Worm (Caenorhabditis elegans): ENCODE measurements around the gene F59A7.12.

F59A7.12 gene

ce11 chrV:2029877-2030276, at the start of gene F59A7.12:
Gene F59A7.12, plus strand, starts transcription at chrV:2030177.
- TF ChIP-seq php-3 (GFP tag; IDR thresholded peaks at IDR 0.05): no peak
- TF ChIP-seq set-16 (GFP tag; IDR thresholded peaks at IDR 0.05): peak; percentile 62

ce11 chrV:1986954-1987353, 43.0 kb upstream of the F59A7.12 start, which contains the start of gene T08B1.1:
Gene T08B1.1, minus strand, starts transcription at chrV:1987045.
- peak; percentile 94 for TF ChIP-seq php-3 (GFP tag; IDR thresholded peaks at IDR 0.05)
- no peak for TF ChIP-seq duxl-1 (tag; optimal IDR thresholded peaks at IDR 0.05; ENCODE audit: poor library complexity)
- TF ChIP-seq nhr-28 (tag; optimal IDR thresholded peaks at IDR 0.05): peak; percentile 0
- TF ChIP-seq sdz-12 (GFP tag; optimal IDR thresholded peaks at IDR 0.05): no peak
- TF ChIP-seq daf-12 (tag; optimal IDR thresholded peaks at IDR 0.05): no peak
- TF ChIP-seq pqm-1 (tag; optimal IDR thresholded peaks at IDR 0.05): peak; percentile 89
- peak in 1 of 2 experiments; percentile 5 for TF ChIP-seq mdl-1 (tag; optimal IDR thresholded peaks at IDR 0.05)
- peak; percentile 42 for TF ChIP-seq dve-1 (tag; optimal IDR thresholded peaks at IDR 0.05; ENCODE audit: insufficient read depth)
- TF ChIP-seq daf-16 (GFP tag; optimal IDR thresholded peaks at IDR 0.05): no peak
- peak; percentile 68 for TF ChIP-seq daf-16 (tag; optimal IDR thresholded peaks at IDR 0.05)
- TF ChIP-seq lin-13 (GFP tag; optimal IDR thresholded peaks at IDR 0.05): no peak
- TF ChIP-seq hlh-11 (tag; optimal IDR thresholded peaks at IDR 0.05): peak; percentile 36
- TF ChIP-seq ceh-20 (GFP tag; IDR thresholded peaks at IDR 0.05): peak; percentile 45; the same call in 1 of the 2 replicates
- TF ChIP-seq lin-29 (GFP tag; IDR thresholded peaks at IDR 0.05): no peak
- TF ChIP-seq zip-2 (tag; optimal IDR thresholded peaks at IDR 0.05): no peak

- TF ChIP-seq hlh-11 (tag; optimal IDR thresholded peaks at IDR 0.05) (peak; percentile 8), dmd-6 (GFP tag; IDR thresholded peaks at IDR 0.05) (peak; percentile 36; the same call in 1 of the 2 replicates), sdz-12 (GFP tag; optimal IDR thresholded peaks at IDR 0.05) (no peak), mdl-1 (tag; optimal IDR thresholded peaks at IDR 0.05) (no peak), daf-16 (GFP tag; optimal IDR thresholded peaks at IDR 0.05) (no peak), daf-16 (tag; optimal IDR thresholded peaks at IDR 0.05) (peak; percentile 31), unc-62 (GFP tag; optimal IDR thresholded peaks at IDR 0.05 in 1 of 2) (peak in 1 of 2 experiments; percentile 30), unc-62 (tag; optimal IDR thresholded peaks at IDR 0.05) (no peak), pqm-1 (tag; optimal IDR thresholded peaks at IDR 0.05) (peak; percentile 83), nhr-28 (tag; optimal IDR thresholded peaks at IDR 0.05) (peak; percentile 32)
Observed at ce11 chrV:1989220-1989619, 40.8 kb upstream of the F59A7.12 start.

- TF ChIP-seq set-16 (GFP tag; IDR thresholded peaks at IDR 0.05): peak; percentile 90
- TF ChIP-seq madf-9 (GFP tag; conservative IDR thresholded peaks at IDR 0.05): no peak
- no peak for TF ChIP-seq nhr-6 (tag; optimal IDR thresholded peaks at IDR 0.05)
- TF ChIP-seq gei-8 (GFP tag; optimal IDR thresholded peaks at IDR 0.05): no peak
- no peak for TF ChIP-seq hmg-1.1 (GFP tag; IDR thresholded peaks at IDR 0.05)
- TF ChIP-seq aha-1 (tag): no peak
- no peak for TF ChIP-seq zag-1 (tag; optimal IDR thresholded peaks at IDR 0.05)
- no peak for TF ChIP-seq hlh-11 (tag; optimal IDR thresholded peaks at IDR 0.05)
- TF ChIP-seq nhr-41 (GFP tag; IDR thresholded peaks at IDR 0.05): no peak
- TF ChIP-seq spr-3 (GFP tag; optimal IDR thresholded peaks at IDR 0.05): no peak
- TF ChIP-seq ceh-20 (GFP tag; IDR thresholded peaks at IDR 0.05): no peak
- no peak for TF ChIP-seq ceh-62 (tag; optimal IDR thresholded peaks at IDR 0.05)
- no peak for TF ChIP-seq nhr-237 (tag; optimal IDR thresholded peaks at IDR 0.05)
- TF ChIP-seq ztf-11 (tag; optimal IDR thresholded peaks at IDR 0.05): no peak
- no peak for TF ChIP-seq tag-97 (GFP tag; IDR thresholded peaks at IDR 0.05)
- 0 out of 2 replicates have a peak, but pooled peaks have one; percentile 40 for TF ChIP-seq egl-43 (GFP tag; IDR thresholded peaks at IDR 0.05)
- TF ChIP-seq dmd-8 (GFP tag; IDR thresholded peaks at IDR 0.05): no peak
- TF ChIP-seq mxl-2 (GFP tag; conservative IDR thresholded peaks at IDR 0.05): no peak
Observed at ce11 chrV:1991381-1991780, 38.6 kb upstream of the F59A7.12 start.

ce11 chrV:1992515-1992968, 37.4 kb upstream of the F59A7.12 start, which contains the start of gene tnt-4:
Gene tnt-4, minus strand, starts transcription at chrV:1992918.
- TF ChIP-seq snpc-4 (tag; optimal IDR thresholded peaks at IDR 0.05): no peak
- peak; percentile 76 for TF ChIP-seq set-16 (GFP tag; IDR thresholded peaks at IDR 0.05)

Data from whole organism, L4 larva.